Worm (Caenorhabditis elegans) whole organism, L4 larva: ENCODE results near the gene F54F2.6.
A peak's percentile ranks its signal among the peaks of the same experiment; 100 is the strongest.

Source experiments
- F26F4.8 ChIP-seq: fragments of 200-800 bp; sonication (Bioruptor generic); conservative IDR thresholded peaks from 2 replicates; pipeline ENCODE4 v1.3.6; 2022; ENCODE audit warnings: missing genetic modification characterization, missing compliant biosample characterization
- T20F7.1 ChIP-seq: fragments of 200-800 bp; sonication (Bioruptor generic); optimal IDR thresholded peaks from 2 replicates; lab custom pipeline; 2018; ENCODE audit warnings: mild to moderate bottlenecking, missing genetic modification characterization, missing compliant biosample characterization
- T26A8.4 ChIP-seq: fragments of 200-800 bp; sonication (Bioruptor generic); IDR thresholded peaks from 2 replicates; pipeline ENCODE4 v1.3.6; 2022; ENCODE audit warnings: missing genetic modification characterization, missing compliant biosample characterization
- ctbp-1 ChIP-seq: fragments of 200-800 bp; sonication (Bioruptor generic); IDR thresholded peaks from 2 replicates; pipeline ENCODE4 v1.3.6; 2022; ENCODE audit warnings: missing genetic modification reagents, missing genetic modification characterization, missing compliant biosample characterization
- daf-12 ChIP-seq: fragments of 150-350 bp; optimal IDR thresholded peaks from 2 replicates; lab custom pipeline; 2014; ENCODE audit warnings: missing biosample characterization, missing genetic modification reagents, missing genetic modification characterization
- daf-16 ChIP-seq, 3 experiments: sonication (generic microtip); optimal IDR thresholded peaks; 2 replicates each; lab custom pipeline; 2016 to 2017; ENCODE audit warnings: missing genetic modification characterization in 3 of 3, missing genetic modification reagents in 3 of 3, mild to moderate bottlenecking in 2 of 3, missing compliant biosample characterization in 2 of 3, missing biosample characterization in 1 of 3, moderate library complexity in 1 of 3
- daf-8 ChIP-seq: fragments of 200-800 bp; sonication (Bioruptor generic); IDR thresholded peaks from 2 replicates; pipeline ENCODE4 v1.3.6; 2022; ENCODE audit warnings: missing genetic modification characterization, missing compliant biosample characterization
- dve-1 ChIP-seq: sonication (generic microtip); optimal IDR thresholded peaks from 2 replicates; lab custom pipeline; 2017; ENCODE audit warnings: antibody characterized with exemption, mild to moderate bottlenecking, missing genetic modification characterization, missing compliant biosample characterization; ENCODE audit not compliant: insufficient read depth
- fos-1 ChIP-seq: fragments of 150-350 bp; optimal IDR thresholded peaks from 2 replicates; lab custom pipeline; 2014; ENCODE audit warnings: missing biosample characterization, missing genetic modification characterization
- hif-1 ChIP-seq, 2 experiments: sonication (generic microtip); optimal IDR thresholded peaks; 2 replicates each; lab custom pipeline; 2016 to 2017; ENCODE audit warnings: missing compliant biosample characterization in 2 of 2, missing genetic modification characterization in 2 of 2, missing genetic modification reagents in 2 of 2, missing genotype in 2 of 2, mild to moderate bottlenecking in 1 of 2
- hlh-30 ChIP-seq: sonication (generic microtip); optimal IDR thresholded peaks from 2 replicates; lab custom pipeline; 2017; ENCODE audit warnings: antibody characterized with exemption, mild to moderate bottlenecking, missing genetic modification characterization, missing compliant biosample characterization; ENCODE audit not compliant: insufficient read depth
- lim-7 ChIP-seq: fragments of 200-800 bp; sonication (Bioruptor generic); IDR thresholded peaks from 2 replicates; pipeline ENCODE4 v1.3.6; 2022; ENCODE audit warnings: missing genetic modification characterization, missing compliant biosample characterization
- lin-29 ChIP-seq: fragments of 200-800 bp; sonication (Bioruptor generic); IDR thresholded peaks from 2 replicates; pipeline ENCODE4 v1.3.6; 2022; ENCODE audit warnings: missing genetic modification reagents, missing genetic modification characterization, missing compliant biosample characterization
- lin-39 ChIP-seq: fragments of 150-350 bp; optimal IDR thresholded peaks from 2 replicates; lab custom pipeline; 2014; ENCODE audit warnings: missing biosample characterization, missing genetic modification reagents, missing genetic modification characterization
- mes-2 ChIP-seq: sonication (generic microtip); optimal IDR thresholded peaks from 2 replicates; lab custom pipeline; 2016; ENCODE audit warnings: missing genotype, mild to moderate bottlenecking, missing genetic modification characterization, missing compliant biosample characterization; ENCODE audit not compliant: poor library complexity, severe bottlenecking
- nhr-10 ChIP-seq: fragments of 150-350 bp; optimal IDR thresholded peaks from 2 replicates; lab custom pipeline; 2014; ENCODE audit warnings: missing biosample characterization, missing genetic modification characterization
- nhr-102 ChIP-seq: sonication (generic microtip); optimal IDR thresholded peaks from 2 replicates; lab custom pipeline; 2016; ENCODE audit warnings: mild to moderate bottlenecking, missing genetic modification characterization, moderate library complexity, missing compliant biosample characterization
- nhr-11 ChIP-seq: fragments of 150-350 bp; optimal IDR thresholded peaks from 2 replicates; lab custom pipeline; 2014; ENCODE audit warnings: missing biosample characterization, missing genetic modification characterization
- nhr-25 ChIP-seq: sonication (generic microtip); optimal IDR thresholded peaks from 2 replicates; lab custom pipeline; 2017; ENCODE audit warnings: missing genetic modification characterization, mild to moderate bottlenecking, missing compliant biosample characterization, antibody characterized with exemption, moderate library complexity, borderline replicate concordance; ENCODE audit not compliant: insufficient read depth
- nhr-28 ChIP-seq: fragments of 150-350 bp; optimal IDR thresholded peaks from 2 replicates; lab custom pipeline; 2014; ENCODE audit warnings: missing biosample characterization, missing genetic modification characterization
- nhr-48 ChIP-seq: sonication (generic microtip); optimal IDR thresholded peaks from 2 replicates; lab custom pipeline; 2016; ENCODE audit warnings: mild to moderate bottlenecking, missing genetic modification characterization, missing compliant biosample characterization
- nhr-76 ChIP-seq: fragments of 150-350 bp; optimal IDR thresholded peaks from 2 replicates; lab custom pipeline; 2014; ENCODE audit warnings: missing biosample characterization, missing genetic modification characterization
- php-3 ChIP-seq: fragments of 200-800 bp; sonication (Bioruptor generic); IDR thresholded peaks from 2 replicates; pipeline ENCODE4 v1.3.6; 2022; ENCODE audit warnings: missing genetic modification reagents, missing genetic modification characterization, missing compliant biosample characterization
- pqm-1 ChIP-seq: sonication (generic microtip); optimal IDR thresholded peaks from 2 replicates; lab custom pipeline; 2017; ENCODE audit warnings: missing biosample characterization, missing genetic modification characterization
- spr-3 ChIP-seq: fragments of 200-800 bp; sonication (Bioruptor generic); optimal IDR thresholded peaks from 2 replicates; lab custom pipeline; 2018; ENCODE audit warnings: mild to moderate bottlenecking, missing genetic modification characterization, missing compliant biosample characterization
- tag-97 ChIP-seq: fragments of 200-800 bp; sonication (Bioruptor generic); IDR thresholded peaks from 2 replicates; pipeline ENCODE4 v1.3.6; 2022; ENCODE audit warnings: missing genetic modification characterization, missing compliant biosample characterization
- unc-62 ChIP-seq, 3 experiments: fragments of 150-350 bp in 1 of 3; sonication (generic microtip); optimal IDR thresholded peaks in 2 of 3; peaks in 1 of 3; 1 replicate in 1 of 3; 2 replicates in 2 of 3; lab custom pipeline; 2014 to 2017; ENCODE audit warnings: missing biosample characterization in 3 of 3, missing genetic modification characterization in 3 of 3, missing genetic modification reagents in 3 of 3, missing genotype in 1 of 3
- zag-1 ChIP-seq: fragments of 150-350 bp; optimal IDR thresholded peaks from 2 replicates; lab custom pipeline; 2014; ENCODE audit warnings: missing biosample characterization, missing genetic modification characterization
- ztf-7 ChIP-seq: fragments of 150-350 bp; optimal IDR thresholded peaks from 2 replicates; lab custom pipeline; 2014; ENCODE audit warnings: missing biosample characterization, missing genetic modification characterization

The F54F2.6 gene

ce11 chrIII:8847722-8848121 is 47.2 kb upstream of the F54F2.6 start (continued):
- TF ChIP-seq tag-97 (no peak), nhr-76 (tag; lab: Kevin White, UChicago) (no peak), nhr-28 (peak; percentile 34), mes-2 (tag; lab: Kevin White, UChicago) (peak; percentile 84), daf-16 (GFP tag; optimal IDR thresholded peaks at IDR 0.05; lab: Kevin White, UChicago) (no peak), daf-16 (tag; optimal IDR thresholded peaks at IDR 0.05; lab: Kevin White, UChicago) (no peak), nhr-25 (tag; lab: Kevin White, UChicago) (no peak)

ce11 chrIII:8845114-8845513 is 44.6 kb upstream of the F54F2.6 start, which contains the start of gene F44E2.6:
Gene F44E2.6, minus strand, starts transcription at chrIII:8845214.
- TF ChIP-seq nhr-10 (tag; lab: Kevin White, UChicago) (no peak), T20F7.1 (GFP tag; lab: Kevin White, UChicago) (no peak), php-3 (GFP tag; lab: Robert Waterston, UW) (no peak), fos-1 (no peak)
- TF ChIP-seq, all 104 proteins: peak for 0

- TF ChIP-seq hif-1 (tag; optimal IDR thresholded peaks at IDR 0.05; lab: Kevin White, UChicago) (no peak), ztf-7 (tag; lab: Kevin White, UChicago) (no peak), lim-7 (GFP tag; lab: Robert Waterston, UW) (no peak), mes-2 (tag; lab: Kevin White, UChicago) (no peak), nhr-48 (tag; lab: Kevin White, UChicago) (no peak), lin-39 (no peak), nhr-102 (tag; lab: Kevin White, UChicago) (no peak), spr-3 (GFP tag; lab: Kevin White, UChicago) (no peak)
Measured at ce11 chrIII:8844137-8844536, 43.6 kb upstream of the F54F2.6 start.

- TF ChIP-seq dve-1 (tag; lab: Kevin White, UChicago) = no peak
- TF ChIP-seq unc-62 (GFP tag; optimal IDR thresholded peaks at IDR 0.05 in 1 of 2; lab: Kevin White, UChicago) = peak in 1 of 2 experiments; percentile 83
- no peak for TF ChIP-seq unc-62 (tag; optimal IDR thresholded peaks at IDR 0.05; lab: Kevin White, UChicago)
Measured at ce11 chrIII:8839813-8840212, 39.3 kb upstream of the F54F2.6 start.

ce11 chrIII:8838075-8838474 is 37.6 kb upstream of the F54F2.6 start, which contains the start of gene F44E2.4:
Gene F44E2.4, minus strand, starts transcription at chrIII:8838424.
- TF ChIP-seq F26F4.8 (GFP tag; lab: Robert Waterston, UW) = no peak
- TF ChIP-seq daf-12 (tag; lab: Kevin White, UChicago) = no peak
- TF ChIP-seq zag-1 (tag; lab: Kevin White, UChicago) = no peak
- TF ChIP-seq nhr-28 = no peak
- no peak for TF ChIP-seq unc-62 (GFP tag; optimal IDR thresholded peaks at IDR 0.05 in 1 of 2; lab: Kevin White, UChicago)
- no peak for TF ChIP-seq unc-62 (tag; optimal IDR thresholded peaks at IDR 0.05; lab: Kevin White, UChicago)
- no peak for TF ChIP-seq daf-8
- TF ChIP-seq T26A8.4 (GFP tag; lab: Robert Waterston, UW) = no peak
- TF ChIP-seq ctbp-1 (GFP tag; lab: Robert Waterston, UW) = no peak
- TF ChIP-seq hlh-30 = no peak
- TF ChIP-seq pqm-1 (tag; lab: Kevin White, UChicago) = no peak
- no peak for TF ChIP-seq hif-1 (tag; optimal IDR thresholded peaks at IDR 0.05; lab: Kevin White, UChicago)
- no peak for TF ChIP-seq nhr-11 (tag; lab: Kevin White, UChicago)
- no peak for TF ChIP-seq daf-16 (GFP tag; optimal IDR thresholded peaks at IDR 0.05; lab: Kevin White, UChicago)
- TF ChIP-seq daf-16 (tag; optimal IDR thresholded peaks at IDR 0.05; lab: Kevin White, UChicago) = no peak
- no peak for TF ChIP-seq lin-29
